Worm (Caenorhabditis elegans) whole organism, young adult: ENCODE data around the gene ctg-2.

Experiments
- B0035.1 ChIP-seq: sonication (generic microtip); optimal IDR thresholded peaks from 2 replicates; lab custom pipeline; 2016; ENCODE audit warnings: missing genetic modification characterization, mild to moderate bottlenecking, missing compliant biosample characterization, missing genotype, missing genetic modification reagents
- F10E7.11 ChIP-seq: sonication (generic microtip); optimal IDR thresholded peaks from 2 replicates; lab custom pipeline; 2017; ENCODE audit warnings: mild to moderate bottlenecking, missing genetic modification characterization, moderate library complexity, missing compliant biosample characterization
- F52B5.7 ChIP-seq: sonication (generic microtip); optimal IDR thresholded peaks from 2 replicates; lab custom pipeline; 2016; ENCODE audit warnings: mild to moderate bottlenecking, missing genetic modification characterization, missing compliant biosample characterization
- T07F8.4 ChIP-seq: sonication (generic microtip); optimal IDR thresholded peaks from 2 replicates; lab custom pipeline; 2016; ENCODE audit warnings: mild to moderate bottlenecking, missing genetic modification characterization, moderate library complexity, missing compliant biosample characterization
- T26A5.8 ChIP-seq: sonication (generic microtip); optimal IDR thresholded peaks from 2 replicates; lab custom pipeline; 2016; ENCODE audit warnings: missing genetic modification characterization, missing compliant biosample characterization
- Y53F4B.3 ChIP-seq: fragments of 200-800 bp; sonication (Bioruptor generic); IDR thresholded peaks from 2 replicates; pipeline ENCODE4 v1.3.6; 2022; ENCODE audit warnings: missing genetic modification reagents, missing genetic modification characterization, missing compliant biosample characterization
- Y53G8AR.9 ChIP-seq: fragments of 200-800 bp; sonication (Bioruptor generic); conservative IDR thresholded peaks from 2 replicates; pipeline ENCODE4 v1.3.6; 2022; ENCODE audit warnings: missing genetic modification reagents, missing genetic modification characterization, missing compliant biosample characterization
- Y67H2A.10 ChIP-seq: fragments of 200-800 bp; sonication (Bioruptor generic); conservative IDR thresholded peaks from 2 replicates; pipeline ENCODE4 v1.3.6; 2022; ENCODE audit warnings: missing genetic modification reagents, missing genetic modification characterization, missing compliant biosample characterization
- Y79H2A.3 ChIP-seq: fragments of 200-800 bp; sonication (Bioruptor generic); conservative IDR thresholded peaks from 2 replicates; pipeline ENCODE4 v1.3.6; 2022; ENCODE audit warnings: missing genetic modification reagents, missing genetic modification characterization, missing compliant biosample characterization
- Y95B8A.8 ChIP-seq: fragments of 200-800 bp; sonication (Bioruptor generic); IDR thresholded peaks from 2 replicates; pipeline ENCODE4 v1.3.6; 2022; ENCODE audit warnings: missing genetic modification reagents, missing genetic modification characterization, missing compliant biosample characterization
- ama-1 ChIP-seq, 3 experiments: fragments of 150-350 bp in 1 of 3; sonication (generic microtip) in 2 of 3; optimal IDR thresholded peaks; 2 replicates each; lab custom pipeline; 2014 to 2018; ENCODE audit warnings: missing biosample characterization in 2 of 3, missing genetic modification characterization in 2 of 3, missing genetic modification reagents in 2 of 3
- ccch-3 ChIP-seq: fragments of 200-800 bp; sonication (Bioruptor generic); optimal IDR thresholded peaks from 2 replicates; lab custom pipeline; 2018; ENCODE audit warnings: mild to moderate bottlenecking, missing genetic modification characterization, missing compliant biosample characterization
- ceh-27 ChIP-seq: fragments of 200-800 bp; sonication (Bioruptor generic); optimal IDR thresholded peaks from 2 replicates; lab custom pipeline; 2018; ENCODE audit warnings: mild to moderate bottlenecking, missing genetic modification characterization, moderate library complexity, missing compliant biosample characterization
- ceh-91 ChIP-seq: fragments of 200-800 bp; sonication (Bioruptor generic); IDR thresholded peaks from 2 replicates; pipeline ENCODE4 v1.3.6; 2022; ENCODE audit warnings: missing genetic modification reagents, missing genetic modification characterization, missing compliant biosample characterization
- die-1 ChIP-seq: sonication (generic microtip); optimal IDR thresholded peaks from 2 replicates; lab custom pipeline; 2016; ENCODE audit warnings: missing genotype, mild to moderate bottlenecking, missing genetic modification characterization, missing compliant biosample characterization
- dpl-1 ChIP-seq: fragments of 150-350 bp; optimal IDR thresholded peaks from 2 replicates; lab custom pipeline; 2014; ENCODE audit warnings: missing biosample characterization, missing genetic modification reagents, missing genetic modification characterization
- egl-44 ChIP-seq: fragments of 200-800 bp; sonication (Bioruptor generic); IDR thresholded peaks from 2 replicates; pipeline ENCODE4 v1.3.6; 2022; ENCODE audit warnings: missing genetic modification reagents, missing genetic modification characterization, missing compliant biosample characterization
- egrh-3 ChIP-seq: fragments of 200-800 bp; sonication (Bioruptor generic); IDR thresholded peaks from 2 replicates; pipeline ENCODE4 v1.3.6; 2022; ENCODE audit warnings: missing genetic modification reagents, missing genetic modification characterization, missing compliant biosample characterization
- ekl-4 ChIP-seq: fragments of 200-800 bp; sonication (Bioruptor generic); IDR thresholded peaks from 2 replicates; pipeline ENCODE4 v1.3.6; 2022; ENCODE audit warnings: missing genetic modification reagents, missing genetic modification characterization, missing compliant biosample characterization
- gei-17 ChIP-seq: fragments of 200-800 bp; sonication (Bioruptor generic); optimal IDR thresholded peaks from 2 replicates; lab custom pipeline; 2018; ENCODE audit warnings: mild to moderate bottlenecking, missing genetic modification characterization, missing compliant biosample characterization
- hsf-1 ChIP-seq: fragments of 200-800 bp; sonication (Bioruptor generic); IDR thresholded peaks from 2 replicates; pipeline ENCODE4 v1.3.6; 2022; ENCODE audit warnings: missing genetic modification reagents, missing genetic modification characterization, missing compliant biosample characterization
- lin-26 ChIP-seq: fragments of 200-800 bp; sonication (Bioruptor generic); IDR thresholded peaks from 2 replicates; pipeline ENCODE4 v1.3.6; 2022; ENCODE audit warnings: missing genetic modification reagents, missing genetic modification characterization, missing compliant biosample characterization
- lin-35 ChIP-seq, 3 experiments: fragments of 150-350 bp in 2 of 3; sonication (generic microtip) in 1 of 3; optimal IDR thresholded peaks; 2 replicates each; lab custom pipeline; 2014 to 2018; ENCODE audit warnings: missing biosample characterization in 3 of 3, missing genetic modification characterization in 3 of 3, missing genetic modification reagents in 3 of 3
- lir-1 ChIP-seq: fragments of 200-800 bp; sonication (Bioruptor generic); conservative IDR thresholded peaks from 2 replicates; pipeline ENCODE4 v1.3.6; 2022; ENCODE audit warnings: missing genetic modification reagents, missing genetic modification characterization, missing compliant biosample characterization
- madf-10 ChIP-seq: sonication (generic microtip); optimal IDR thresholded peaks from 2 replicates; lab custom pipeline; 2016; ENCODE audit warnings: mild to moderate bottlenecking, missing genetic modification characterization, missing compliant biosample characterization
- mes-4 ChIP-seq: sonication (generic microtip); optimal IDR thresholded peaks from 2 replicates; lab custom pipeline; 2016; ENCODE audit warnings: missing genotype, missing genetic modification characterization, missing compliant biosample characterization
- mxl-1 ChIP-seq: sonication (generic microtip); optimal IDR thresholded peaks from 2 replicates; lab custom pipeline; 2016; ENCODE audit warnings: missing genetic modification characterization, missing compliant biosample characterization
- nfya-1 ChIP-seq: sonication (generic microtip); optimal IDR thresholded peaks from 2 replicates; lab custom pipeline; 2017; ENCODE audit warnings: antibody characterized with exemption, missing compliant biosample characterization, missing genetic modification characterization, borderline replicate concordance; ENCODE audit not compliant: insufficient read depth
- nfya-2 ChIP-seq: fragments of 200-800 bp; sonication (Bioruptor generic); IDR thresholded peaks from 2 replicates; pipeline ENCODE4 v1.3.6; 2022; ENCODE audit warnings: missing genetic modification reagents, missing genetic modification characterization, missing compliant biosample characterization
- nfyb-1 ChIP-seq: fragments of 200-800 bp; sonication (Bioruptor generic); IDR thresholded peaks from 2 replicates; pipeline ENCODE4 v1.3.6; 2022; ENCODE audit warnings: missing genetic modification reagents, missing genetic modification characterization, missing compliant biosample characterization
- nhr-120 ChIP-seq: fragments of 200-800 bp; sonication (Bioruptor generic); IDR thresholded peaks from 2 replicates; pipeline ENCODE4 v1.3.6; 2022; ENCODE audit warnings: missing genetic modification characterization, missing compliant biosample characterization
- nhr-179 ChIP-seq: sonication (generic microtip); optimal IDR thresholded peaks from 2 replicates; lab custom pipeline; 2016; ENCODE audit warnings: mild to moderate bottlenecking, missing genetic modification characterization, missing compliant biosample characterization
- nhr-27 ChIP-seq: fragments of 200-800 bp; sonication (Bioruptor generic); optimal IDR thresholded peaks from 2 replicates; lab custom pipeline; 2018; ENCODE audit warnings: mild to moderate bottlenecking, missing genetic modification characterization, moderate library complexity, missing compliant biosample characterization
- nhr-80 ChIP-seq: sonication (generic microtip); optimal IDR thresholded peaks from 2 replicates; lab custom pipeline; 2016; ENCODE audit warnings: missing genetic modification characterization, missing compliant biosample characterization
- nhr-90 ChIP-seq: sonication (generic microtip); optimal IDR thresholded peaks from 2 replicates; lab custom pipeline; 2016; ENCODE audit warnings: missing genotype, mild to moderate bottlenecking, missing genetic modification characterization, missing compliant biosample characterization
- pbrm-1 ChIP-seq: fragments of 200-800 bp; sonication (Bioruptor generic); IDR thresholded peaks from 2 replicates; pipeline ENCODE4 v1.3.6; 2022; ENCODE audit warnings: missing genetic modification reagents, missing genetic modification characterization, missing compliant biosample characterization
- snpc-1.1 ChIP-seq: sonication (generic microtip); optimal IDR thresholded peaks from 2 replicates; lab custom pipeline; 2017; ENCODE audit warnings: missing genetic modification characterization, mild to moderate bottlenecking, missing compliant biosample characterization, antibody characterized with exemption, moderate library complexity, missing genotype, missing genetic modification reagents; ENCODE audit not compliant: insufficient read depth
- snpc-1.3 ChIP-seq: sonication (generic microtip); optimal IDR thresholded peaks from 2 replicates; lab custom pipeline; 2017; ENCODE audit warnings: missing genetic modification characterization, mild to moderate bottlenecking, missing compliant biosample characterization, antibody characterized with exemption, moderate library complexity, missing genotype, missing genetic modification reagents; ENCODE audit not compliant: insufficient read depth
- sptf-2 ChIP-seq: fragments of 200-800 bp; sonication (Bioruptor generic); optimal IDR thresholded peaks from 2 replicates; lab custom pipeline; 2018; ENCODE audit warnings: mild to moderate bottlenecking, missing genetic modification characterization, missing compliant biosample characterization
- tbx-9 ChIP-seq: sonication (generic microtip); optimal IDR thresholded peaks from 2 replicates; lab custom pipeline; 2016; ENCODE audit warnings: borderline replicate concordance, missing genetic modification characterization, inconsistent platforms, missing compliant biosample characterization
- tlf-1 ChIP-seq: fragments of 200-800 bp; sonication (Bioruptor generic); optimal IDR thresholded peaks from 2 replicates; lab custom pipeline; 2018; ENCODE audit warnings: mild to moderate bottlenecking, missing genetic modification characterization, missing compliant biosample characterization
- unc-130 ChIP-seq: sonication (generic microtip); optimal IDR thresholded peaks from 2 replicates; lab custom pipeline; 2016; ENCODE audit warnings: missing genetic modification reagents, missing genetic modification characterization, missing compliant biosample characterization
- unc-62 ChIP-seq: fragments of 150-350 bp; optimal IDR thresholded peaks from 2 replicates; lab custom pipeline; 2014; ENCODE audit warnings: missing biosample characterization, missing genetic modification reagents, missing genetic modification characterization
- zfh-2 ChIP-seq: fragments of 200-800 bp; sonication (Bioruptor generic); conservative IDR thresholded peaks from 2 replicates; pipeline ENCODE4 v1.3.6; 2022; ENCODE audit warnings: missing genetic modification reagents, missing genetic modification characterization, missing compliant biosample characterization
- ztf-22 ChIP-seq: fragments of 200-800 bp; sonication (Bioruptor generic); optimal IDR thresholded peaks from 2 replicates; lab custom pipeline; 2018; ENCODE audit warnings: mild to moderate bottlenecking, missing genetic modification characterization, moderate library complexity, missing compliant biosample characterization
- ztf-26 ChIP-seq: sonication (generic microtip); optimal IDR thresholded peaks from 2 replicates; lab custom pipeline; 2017; ENCODE audit warnings: missing genetic modification characterization, missing compliant biosample characterization
- ztf-28 ChIP-seq: fragments of 200-800 bp; sonication (Bioruptor generic); IDR thresholded peaks from 2 replicates; pipeline ENCODE4 v1.3.6; 2022; ENCODE audit warnings: missing genetic modification reagents, missing genetic modification characterization, missing compliant biosample characterization
- ztf-6 ChIP-seq: fragments of 200-800 bp; sonication (Bioruptor generic); IDR thresholded peaks from 2 replicates; pipeline ENCODE4 v1.3.6; 2022; ENCODE audit warnings: missing genetic modification reagents, missing genetic modification characterization, missing compliant biosample characterization

Gene ctg-2

ce11 chrII:8546975-8547374 is 32.1 kb downstream of the ctg-2 start (continued):
- TF ChIP-seq mes-4 (peak; percentile 89), Y67H2A.10 (no peak), zfh-2 (GFP tag; lab: Robert Waterston, UW) (no peak), unc-62 (GFP tag; lab: Kevin White, UChicago) (no peak), ekl-4 (GFP tag; lab: Robert Waterston, UW) (peak; percentile 83), lin-35 (GFP tag; optimal IDR thresholded peaks at IDR 0.05; lab: Kevin White, UChicago) (no peak), madf-10 (peak; percentile 60), nhr-80 (tag; lab: Kevin White, UChicago) (peak; percentile 64), ztf-26 (tag; lab: Kevin White, UChicago) (peak; percentile 62), snpc-1.1 (tag; lab: Kevin White, UChicago) (peak; percentile 64), T26A5.8 (tag; lab: Kevin White, UChicago) (peak; percentile 88), lir-1 (GFP tag; lab: Robert Waterston, UW) (0 out of 2 replicates have a peak, but pooled peaks have one; percentile 44), ceh-91 (peak; percentile 48; the same call in 1 of the 2 replicates), nfya-1 (no peak), ztf-6 (GFP tag; lab: Robert Waterston, UW) (0 out of 2 replicates have a peak, but pooled peaks have one; percentile 50), egl-44 (GFP tag; lab: Robert Waterston, UW) (peak; percentile 84), Y53F4B.3 (GFP tag; lab: Robert Waterston, UW) (no peak), ceh-27 (GFP tag; lab: Kevin White, UChicago) (peak; percentile 75), tlf-1 (peak; percentile 79), egrh-3 (GFP tag; lab: Robert Waterston, UW) (peak; percentile 55; the same call in 1 of the 2 replicates), ama-1 (optimal IDR thresholded peaks at IDR 0.05; lab: Kevin White, UChicago) (no peak), ama-1 (GFP tag; optimal IDR thresholded peaks at IDR 0.05; lab: Kevin White, UChicago) (peak in 1 of 2 experiments; percentile 60), ztf-28 (GFP tag; lab: Robert Waterston, UW) (no peak), die-1 (tag; lab: Kevin White, UChicago) (peak; percentile 96), unc-130 (GFP tag; lab: Kevin White, UChicago) (no peak), dpl-1 (GFP tag; lab: Kevin White, UChicago) (peak; percentile 29), F10E7.11 (tag; lab: Kevin White, UChicago) (peak; percentile 71), pbrm-1 (no peak; the same call in 1 of the 2 replicates), T07F8.4 (tag; lab: Kevin White, UChicago) (peak; percentile 85), nhr-27 (peak; percentile 75), F52B5.7 (no peak), B0035.1 (tag; lab: Kevin White, UChicago) (peak; percentile 51), Y53G8AR.9 (peak; percentile 90), ztf-22 (peak; percentile 77), gei-17 (no peak), tbx-9 (tag; lab: Kevin White, UChicago) (peak; percentile 21), ccch-3 (GFP tag; lab: Kevin White, UChicago) (no peak), nfyb-1 (GFP tag; lab: Robert Waterston, UW) (peak; percentile 92), snpc-1.3 (tag; lab: Kevin White, UChicago) (no peak), Y79H2A.3 (GFP tag; lab: Robert Waterston, UW) (0 out of 2 replicates have a peak, but pooled peaks have one; percentile 14), nfya-2 (0 out of 2 replicates have a peak, but pooled peaks have one; percentile 35), nhr-90 (peak; percentile 93), hsf-1 (peak; percentile 67; the same call in 1 of the 2 replicates), lin-26 (GFP tag; lab: Robert Waterston, UW) (no peak), mxl-1 (peak; percentile 97), sptf-2 (GFP tag; lab: Kevin White, UChicago) (peak; percentile 97), nhr-120 (GFP tag; lab: Robert Waterston, UW) (0 out of 2 replicates have a peak, but pooled peaks have one; percentile 69), Y95B8A.8 (GFP tag; lab: Robert Waterston, UW) (no peak), nhr-179 (tag; lab: Kevin White, UChicago) (peak; percentile 77)
